Worm (Caenorhabditis elegans): ENCODE data around the gene gtf-2H4.

DNA sequence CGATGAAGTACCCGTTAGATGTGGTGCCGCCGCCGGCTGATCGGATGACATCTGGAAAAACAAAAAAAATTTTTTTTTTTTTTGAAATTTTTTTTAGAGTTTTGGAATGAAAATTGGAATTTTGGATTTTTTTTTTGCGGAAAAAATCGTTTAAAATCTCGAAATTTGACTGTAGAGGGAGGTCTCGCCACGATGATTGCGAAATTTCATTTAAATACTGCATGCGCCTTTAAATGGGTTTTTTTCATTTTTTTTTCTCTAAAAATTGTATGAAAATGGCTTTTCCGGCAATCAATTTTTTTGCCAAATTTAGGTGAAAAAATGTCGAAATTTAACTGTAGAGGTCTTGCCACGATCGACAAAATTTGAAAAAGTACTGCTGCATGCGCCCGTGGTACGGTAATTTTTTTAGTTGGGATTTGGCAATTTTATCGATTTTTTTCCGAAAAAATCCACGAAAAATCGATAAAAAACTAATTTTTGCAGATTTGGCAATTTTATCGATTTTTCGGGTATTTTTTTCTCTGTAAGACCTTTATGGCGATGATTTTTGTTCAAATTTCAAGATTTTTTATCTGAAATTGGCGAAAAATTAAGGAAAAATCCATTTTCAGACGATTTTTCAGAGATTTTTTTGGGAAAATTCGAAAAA, at the start of gene gtf-2H4:
- TF ChIP-seq dao-5 (tag; optimal IDR thresholded peaks at IDR 0.05) (no peak), him-1 (tag; optimal IDR thresholded peaks at IDR 0.05) (no peak)
